Fruit fly (Drosophila melanogaster): ENCODE results near the gene brwl.

brwl gene

dm6 chr2L:9607997-9608563 is 39.4 kb downstream of the brwl start, which contains the start of gene gcm2:
Gene gcm2, plus strand, starts transcription at chr2L:9608562.
- TF ChIP-seq CG17806 (tag; optimal IDR thresholded peaks at IDR 0.05) (no peak), CG13204 (GFP tag; optimal IDR thresholded peaks at IDR 0.05) (peak; percentile 10)

dm6 chr2L:9609337-9609856 is 40.7 kb downstream of the brwl start:
- TF ChIP-seq CG8301 (tag; optimal IDR thresholded peaks at IDR 0.05) (no peak), Pif1A (GFP tag; optimal IDR thresholded peaks at IDR 0.05) (no peak), gl (tag; optimal IDR thresholded peaks at IDR 0.05) (no peak), Ets98B (GFP tag; IDR thresholded peaks at IDR 0.05) (no peak), CG12605 (GFP tag; IDR thresholded peaks at IDR 0.05) (no peak), CG32121 (GFP tag; IDR thresholded peaks at IDR 0.05) (no peak), D1 (tag; optimal IDR thresholded peaks at IDR 0.05) (no peak), CG15710 (tag; optimal IDR thresholded peaks at IDR 0.05) (no peak), CG10348 (GFP tag; IDR thresholded peaks at IDR 0.05) (no peak), CG34367 (tag; optimal IDR thresholded peaks at IDR 0.05) (no peak)

dm6 chr2L:9612654-9613005 is 43.9 kb downstream of the brwl start:
- TF ChIP-seq gl (tag; optimal IDR thresholded peaks at IDR 0.05): no peak

- TF ChIP-seq CG4496 (GFP tag; IDR thresholded peaks at IDR 0.05) (peak; percentile 57), CG17806 (tag; optimal IDR thresholded peaks at IDR 0.05) (no peak), CG15710 (tag; optimal IDR thresholded peaks at IDR 0.05) (no peak), CG9948 (tag; optimal IDR thresholded peaks at IDR 0.05) (no peak), D1 (tag; optimal IDR thresholded peaks at IDR 0.05) (no peak), fd96Ca (GFP tag; IDR thresholded peaks at IDR 0.05) (no peak), Pif1B (GFP tag; optimal IDR thresholded peaks at IDR 0.05) (peak; percentile 23), rn (GFP tag; IDR thresholded peaks at IDR 0.05) (no peak), CG14655 (GFP tag; optimal IDR thresholded peaks at IDR 0.05) (no peak), CG8301 (tag; optimal IDR thresholded peaks at IDR 0.05) (no peak), CG10348 (GFP tag; IDR thresholded peaks at IDR 0.05) (no peak), gl (tag; optimal IDR thresholded peaks at IDR 0.05) (no peak), CG34367 (tag; optimal IDR thresholded peaks at IDR 0.05) (no peak), CG13204 (GFP tag; optimal IDR thresholded peaks at IDR 0.05) (peak; percentile 40), EcR (GFP tag; optimal IDR thresholded peaks at IDR 0.05) (no peak), Ets98B (GFP tag; IDR thresholded peaks at IDR 0.05) (peak; percentile 46; the same call in 1 of the 2 replicates), CG32121 (GFP tag; IDR thresholded peaks at IDR 0.05) (no peak), CG8159 (tag; optimal IDR thresholded peaks at IDR 0.05) (no peak), Snoo (tag; optimal IDR thresholded peaks at IDR 0.05) (peak; percentile 16), CG12605 (GFP tag; IDR thresholded peaks at IDR 0.05) (peak; percentile 55; the same call in 1 of the 2 replicates), Pif1A (GFP tag; optimal IDR thresholded peaks at IDR 0.05) (peak; percentile 21)
Measured at dm6 chr2L:9613006-9613690, 44.5 kb downstream of the brwl start, which contains the start of gene Trx2. Gene Trx2, plus strand, starts transcription at chr2L:9613166.

- no peak for TF ChIP-seq CG12605 (GFP tag; IDR thresholded peaks at IDR 0.05)
- no peak for TF ChIP-seq CG17806 (tag; optimal IDR thresholded peaks at IDR 0.05)
- TF ChIP-seq CG8301 (tag; optimal IDR thresholded peaks at IDR 0.05): no peak
- no peak for TF ChIP-seq gl (tag; optimal IDR thresholded peaks at IDR 0.05)
- no peak for TF ChIP-seq CG10348 (GFP tag; IDR thresholded peaks at IDR 0.05)
- TF ChIP-seq Pif1B (GFP tag; optimal IDR thresholded peaks at IDR 0.05): no peak
- TF ChIP-seq CG14655 (GFP tag; optimal IDR thresholded peaks at IDR 0.05): peak; percentile 17
- peak; percentile 33; the same call in 1 of the 2 replicates for TF ChIP-seq CG32121 (GFP tag; IDR thresholded peaks at IDR 0.05)
- TF ChIP-seq Pif1A (GFP tag; optimal IDR thresholded peaks at IDR 0.05): no peak
- peak; percentile 27; the same call in 1 of the 2 replicates for TF ChIP-seq Ets98B (GFP tag; IDR thresholded peaks at IDR 0.05)
- no peak for TF ChIP-seq CG9948 (tag; optimal IDR thresholded peaks at IDR 0.05)
- TF ChIP-seq D1 (tag; optimal IDR thresholded peaks at IDR 0.05): no peak
- no peak for TF ChIP-seq CG15710 (tag; optimal IDR thresholded peaks at IDR 0.05)
- no peak for TF ChIP-seq EcR (GFP tag; optimal IDR thresholded peaks at IDR 0.05)
- TF ChIP-seq rn (GFP tag; IDR thresholded peaks at IDR 0.05): no peak
- TF ChIP-seq CG13204 (GFP tag; optimal IDR thresholded peaks at IDR 0.05): no peak
- no peak for TF ChIP-seq CG34367 (tag; optimal IDR thresholded peaks at IDR 0.05)
- TF ChIP-seq fd96Ca (GFP tag; IDR thresholded peaks at IDR 0.05): no peak
- peak; percentile 17 for TF ChIP-seq CG8159 (tag; optimal IDR thresholded peaks at IDR 0.05)
- peak; percentile 2 for TF ChIP-seq Snoo (tag; optimal IDR thresholded peaks at IDR 0.05)
- peak; percentile 50; the same call in 2 of the 3 replicates for TF ChIP-seq CG4496 (GFP tag; IDR thresholded peaks at IDR 0.05)
Measured at dm6 chr2L:9613922-9614321, 45.2 kb downstream of the brwl start.

dm6 chr2L:9614674-9615258 is 46.1 kb downstream of the brwl start:
- TF ChIP-seq CG8301 (tag; optimal IDR thresholded peaks at IDR 0.05) (no peak), CG4496 (GFP tag; IDR thresholded peaks at IDR 0.05) (no peak), Pif1A (GFP tag; optimal IDR thresholded peaks at IDR 0.05) (no peak), CG14655 (GFP tag; optimal IDR thresholded peaks at IDR 0.05) (no peak), CG15710 (tag; optimal IDR thresholded peaks at IDR 0.05) (no peak), rn (GFP tag; IDR thresholded peaks at IDR 0.05) (no peak)

Measured in whole organism, pupa.